Worm (Caenorhabditis elegans): ENCODE data around the gene T14G8.3.

DNA sequence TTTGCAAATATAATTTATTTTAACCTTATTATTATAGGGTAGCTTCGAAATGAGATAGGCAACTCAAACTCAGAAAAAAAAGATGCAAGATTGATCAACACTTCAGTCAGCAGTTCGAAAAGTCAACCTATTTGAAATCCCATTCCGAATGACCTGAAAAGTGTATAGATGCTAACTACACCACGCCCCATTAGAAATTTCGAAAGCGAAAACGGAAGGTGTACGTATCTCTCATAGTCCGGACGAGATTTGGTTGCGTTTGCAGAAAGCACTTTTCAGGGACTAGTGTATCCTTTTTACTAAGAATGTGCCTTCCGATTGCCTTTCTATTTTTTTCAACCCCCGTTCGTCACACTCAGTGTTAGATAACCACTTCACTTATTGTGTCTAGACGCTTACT lies 54.7 kb downstream of the T14G8.3 start:
- no peak for TF ChIP-seq ama-1 (optimal IDR thresholded peaks at IDR 0.05)
- TF ChIP-seq nhr-25 (tag; optimal IDR thresholded peaks at IDR 0.05): no peak
- no peak for TF ChIP-seq aly-2 (tag; optimal IDR thresholded peaks at IDR 0.05)
- TF ChIP-seq dmd-4 (tag; optimal IDR thresholded peaks at IDR 0.05): no peak
- no peak for TF ChIP-seq snpc-4 (tag; optimal IDR thresholded peaks at IDR 0.05)
- TF ChIP-seq mdl-1 (tag; optimal IDR thresholded peaks at IDR 0.05): no peak
- TF ChIP-seq skn-1 (tag; optimal IDR thresholded peaks at IDR 0.05): no peak

All from whole organism, L2 larva.